Fruit fly (Drosophila melanogaster) whole organism, adult: ENCODE results near the gene CG32639.

Experiments used
- CG11617 ChIP-seq: fragments of 200-800 bp; sonication (Bioruptor generic); optimal IDR thresholded peaks from 2 replicates; lab custom pipeline; 2017; ENCODE audit warnings: mild to moderate bottlenecking, missing biosample characterization, missing genetic modification reagents, missing genetic modification characterization
- Crg-1 ChIP-seq: fragments of 200-800 bp; sonication (Bioruptor generic); optimal IDR thresholded peaks from 2 replicates; lab custom pipeline; 2016; ENCODE audit warnings: missing biosample characterization, missing genetic modification characterization
- Hr96 ChIP-seq: fragments of 200-800 bp; sonication (Bioruptor generic); optimal IDR thresholded peaks from 2 replicates; lab custom pipeline; 2016; ENCODE audit warnings: missing biosample characterization, missing genetic modification characterization
- Mnt ChIP-seq: fragments of 200-800 bp; sonication (Bioruptor generic); optimal IDR thresholded peaks from 2 replicates; lab custom pipeline; 2016; ENCODE audit warnings: missing biosample characterization, mild to moderate bottlenecking, missing genetic modification characterization
- cnc ChIP-seq, 2 experiments: fragments of >200 bp; optimal IDR thresholded peaks; 2 replicates each; lab custom pipeline; 2017

dm6 chrX:13230974-13231373 lies 5.4 kb downstream of the CG32639 start:
- TF ChIP-seq cnc (optimal IDR thresholded peaks at IDR 0.05; lab: Kevin White, UChicago), result no peak
- TF ChIP-seq Mnt (GFP tag; lab: Kevin White, UChicago), result no peak
- no peak for TF ChIP-seq Crg-1
- no peak for TF ChIP-seq CG11617
- TF ChIP-seq Hr96 (GFP tag; lab: Kevin White, UChicago), result no peak
